Worm (Caenorhabditis elegans) whole organism, early embryonic: Measurements from ENCODE around the gene ttr-54.

Experiments used
- B0310.2 ChIP-seq: sonication (generic microtip); optimal IDR thresholded peaks from 2 replicates; lab custom pipeline; 2016; ENCODE audit warnings: mild to moderate bottlenecking, missing genetic modification characterization, missing compliant biosample characterization
- F13C5.2 ChIP-seq: sonication (generic microtip); optimal IDR thresholded peaks from 2 replicates; lab custom pipeline; 2017; ENCODE audit warnings: mild to moderate bottlenecking, missing genetic modification characterization, inconsistent platforms, missing compliant biosample characterization
- aly-1 ChIP-seq: sonication (generic microtip); optimal IDR thresholded peaks from 2 replicates; lab custom pipeline; 2016; ENCODE audit warnings: missing genetic modification characterization, missing compliant biosample characterization
- ama-1 ChIP-seq: fragments of 150-350 bp; optimal IDR thresholded peaks from 2 replicates; lab custom pipeline; 2014
- ceh-36 ChIP-seq: sonication (generic microtip); optimal IDR thresholded peaks from 2 replicates; lab custom pipeline; 2016; ENCODE audit warnings: missing genetic modification characterization, inconsistent platforms, missing compliant biosample characterization
- ets-7 ChIP-seq: sonication (generic microtip); optimal IDR thresholded peaks from 2 replicates; lab custom pipeline; 2016; ENCODE audit warnings: missing genotype, missing genetic modification characterization, missing compliant biosample characterization
- flt-1 ChIP-seq: fragments of 200-800 bp; sonication (Bioruptor generic); IDR thresholded peaks from 2 replicates; pipeline ENCODE4 v1.3.6; 2022; ENCODE audit warnings: missing genetic modification characterization, missing compliant biosample characterization
- hmbx-1 ChIP-seq: sonication (generic microtip); optimal IDR thresholded peaks from 2 replicates; lab custom pipeline; 2016; ENCODE audit warnings: mild to moderate bottlenecking, missing genetic modification characterization, missing compliant biosample characterization
- hnd-1 ChIP-seq: sonication (generic microtip); optimal IDR thresholded peaks from 2 replicates; lab custom pipeline; 2016; ENCODE audit warnings: missing genetic modification characterization, missing compliant biosample characterization
- pes-1 ChIP-seq: fragments of 200-800 bp; sonication (Bioruptor generic); IDR thresholded peaks from 2 replicates; pipeline ENCODE4 v1.3.6; 2022; ENCODE audit warnings: missing genetic modification reagents, missing genetic modification characterization, missing compliant biosample characterization
- sea-1 ChIP-seq: fragments of 200-800 bp; sonication (Bioruptor generic); conservative IDR thresholded peaks from 2 replicates; pipeline ENCODE4 v1.3.6; 2022; ENCODE audit warnings: missing genetic modification characterization, missing compliant biosample characterization
- tbx-11 ChIP-seq: fragments of 200-800 bp; sonication (Bioruptor generic); IDR thresholded peaks from 2 replicates; pipeline ENCODE4 v1.3.6; 2022; ENCODE audit warnings: missing genetic modification characterization, missing compliant biosample characterization
- tbx-37 ChIP-seq: fragments of 200-800 bp; sonication (Bioruptor generic); conservative IDR thresholded peaks from 2 replicates; pipeline ENCODE4 v1.3.6; 2022; ENCODE audit warnings: missing genetic modification reagents, missing genetic modification characterization, missing compliant biosample characterization

DNA sequence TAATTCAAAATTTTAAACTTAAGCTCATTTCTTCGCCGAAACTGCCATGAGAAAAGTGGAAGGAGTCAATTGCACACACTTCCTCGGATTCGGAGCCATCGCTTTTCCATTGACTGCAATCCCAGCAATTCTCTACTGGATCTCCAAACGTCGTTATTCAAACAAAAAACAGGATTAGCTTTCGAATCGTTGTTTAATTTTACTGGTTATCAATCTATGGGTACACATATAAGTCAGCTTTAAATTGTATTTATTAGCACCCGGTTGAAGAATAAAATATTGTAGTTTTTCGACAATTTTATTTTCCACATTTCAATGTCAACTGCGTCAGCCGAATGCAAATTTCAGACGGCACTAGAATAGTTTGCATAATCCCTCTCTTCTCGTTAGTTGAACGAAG, 25.6 kb upstream of the ttr-54 start, which contains the start of gene glt-3:
- no peak for TF ChIP-seq ama-1 (lab: Kevin White, UChicago)
- no peak for TF ChIP-seq ets-7 (tag; lab: Kevin White, UChicago)
- no peak for TF ChIP-seq tbx-11 (GFP tag; lab: Robert Waterston, UW)
- TF ChIP-seq sea-1 (GFP tag; lab: Robert Waterston, UW), result no peak
- no peak for TF ChIP-seq pes-1 (GFP tag; lab: Robert Waterston, UW)
- TF ChIP-seq hmbx-1, result no peak
- TF ChIP-seq ceh-36 (tag; lab: Kevin White, UChicago), result no peak
- no peak for TF ChIP-seq hnd-1 (tag; lab: Kevin White, UChicago)
- TF ChIP-seq tbx-37 (GFP tag; lab: Robert Waterston, UW), result no peak
- no peak for TF ChIP-seq F13C5.2
- TF ChIP-seq flt-1 (GFP tag; lab: Robert Waterston, UW), result no peak
- TF ChIP-seq B0310.2 (tag; lab: Kevin White, UChicago), result no peak
- TF ChIP-seq aly-1 (tag; lab: Kevin White, UChicago), result no peak
